Worm (Caenorhabditis elegans): ENCODE measurements around the gene C07G1.15.

DNA sequence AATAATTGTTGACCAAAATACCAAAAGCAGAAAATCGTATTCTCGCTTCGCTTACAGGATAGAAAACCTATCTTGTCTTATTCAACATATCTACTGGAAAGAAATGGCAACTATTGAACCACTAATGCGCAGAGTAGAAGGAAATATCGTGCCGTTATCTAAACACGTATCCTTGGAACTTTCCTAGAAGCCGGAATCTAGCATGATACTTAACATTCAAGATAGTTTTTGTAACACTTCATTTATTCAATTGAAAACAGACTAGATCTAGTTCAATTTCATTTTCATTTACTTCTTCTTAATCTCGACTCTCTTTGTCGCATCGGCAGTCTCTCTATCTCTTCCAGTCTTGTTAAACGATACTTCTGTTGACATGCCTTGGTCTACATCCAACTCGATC lies 14.8 kb upstream of the C07G1.15 start:
- no peak for TF ChIP-seq dao-5 (tag; optimal IDR thresholded peaks at IDR 0.05)
- TF ChIP-seq him-1 (tag; optimal IDR thresholded peaks at IDR 0.05) = no peak
- TF ChIP-seq W03F9.2 (tag; optimal IDR thresholded peaks at IDR 0.05) = no peak

All from whole organism, L4/young adult.